Worm (Caenorhabditis elegans): ENCODE data around the gene nlp-55.
A peak's percentile ranks its signal among the peaks of the same experiment; 100 is the strongest.

The nlp-55 gene

DNA sequence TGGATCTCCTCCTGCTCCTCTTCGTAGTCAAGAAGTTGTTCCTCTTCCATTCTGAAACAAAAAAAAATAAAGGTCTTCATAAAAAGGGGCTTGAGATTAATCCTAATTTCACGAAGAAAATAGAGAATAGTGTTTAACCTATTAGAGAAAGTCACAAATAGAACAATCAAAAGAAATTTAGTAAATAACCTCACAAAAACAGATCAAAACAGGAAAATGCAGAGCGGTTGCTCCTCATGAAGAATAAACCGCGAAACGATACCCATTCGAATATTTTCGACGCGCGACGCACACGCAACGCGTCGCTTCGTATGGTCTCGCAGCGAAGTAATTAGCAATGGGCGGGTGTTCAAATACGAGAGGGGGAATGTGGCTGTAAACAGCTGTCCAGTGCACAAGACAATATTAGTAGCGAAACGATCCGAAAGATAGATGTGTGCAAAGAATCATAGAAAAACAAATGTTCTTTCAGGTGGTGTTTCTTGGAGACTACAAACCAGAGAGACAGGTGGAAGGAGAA, 33.7 kb upstream of the nlp-55 start, which contains the start of gene hel-1 (continued):
- TF ChIP-seq pqm-1 (tag; optimal IDR thresholded peaks at IDR 0.05) (no peak), mab-9 (GFP tag; IDR thresholded peaks at IDR 0.05) (peak; percentile 39; the same call in 1 of the 2 replicates), sox-4 (tag; optimal IDR thresholded peaks at IDR 0.05) (no peak), fkh-4 (tag; optimal IDR thresholded peaks at IDR 0.05; ENCODE audit: borderline replicate concordance) (peak; percentile 18), lir-3 (tag; optimal IDR thresholded peaks at IDR 0.05; ENCODE audit: poor library complexity) (peak; percentile 37), unc-130 (tag; optimal IDR thresholded peaks at IDR 0.05) (peak; percentile 65), ceh-82 (tag; optimal IDR thresholded peaks at IDR 0.05) (peak; percentile 24 to 88 (median 69)), ztf-11 (tag; optimal IDR thresholded peaks at IDR 0.05) (peak in 1 of 2 experiments; percentile 47), tbx-2 (tag; optimal IDR thresholded peaks at IDR 0.05) (peak; percentile 76), ceh-8 (GFP tag; optimal IDR thresholded peaks at IDR 0.05) (peak; percentile 40), lin-14 (GFP tag; optimal IDR thresholded peaks at IDR 0.05) (peak; percentile 87), dsc-1 (tag; optimal IDR thresholded peaks at IDR 0.05) (peak; percentile 74), fkh-8 (tag; optimal IDR thresholded peaks at IDR 0.05) (peak; percentile 74), efl-3 (GFP tag; optimal IDR thresholded peaks at IDR 0.05) (no peak)

DNA sequence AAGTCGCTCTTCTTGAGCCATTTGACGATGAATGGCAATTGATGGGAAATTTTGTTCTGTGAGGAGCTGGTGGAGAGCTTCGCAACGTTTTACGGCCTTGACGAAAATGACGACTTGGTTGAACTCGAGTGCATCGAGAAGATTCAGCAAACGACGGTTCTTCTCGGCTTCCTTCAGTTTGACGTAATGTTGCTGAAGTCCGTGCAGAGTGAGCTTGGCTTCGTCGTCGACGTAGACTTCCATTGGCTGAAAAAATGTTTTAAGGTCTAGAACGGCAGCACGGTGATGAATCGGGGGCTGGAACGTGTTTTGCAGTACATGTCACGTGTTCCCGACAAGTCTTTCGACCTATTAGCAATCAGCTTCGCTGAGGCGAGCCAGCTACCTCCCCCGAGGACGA, 32.3 kb upstream of the nlp-55 start:
- no peak for TF ChIP-seq egl-27 (tag; optimal IDR thresholded peaks at IDR 0.05)
- TF ChIP-seq nhr-77 (tag; optimal IDR thresholded peaks at IDR 0.05), result no peak
- TF ChIP-seq ztf-11 (tag; optimal IDR thresholded peaks at IDR 0.05), result no peak

DNA sequence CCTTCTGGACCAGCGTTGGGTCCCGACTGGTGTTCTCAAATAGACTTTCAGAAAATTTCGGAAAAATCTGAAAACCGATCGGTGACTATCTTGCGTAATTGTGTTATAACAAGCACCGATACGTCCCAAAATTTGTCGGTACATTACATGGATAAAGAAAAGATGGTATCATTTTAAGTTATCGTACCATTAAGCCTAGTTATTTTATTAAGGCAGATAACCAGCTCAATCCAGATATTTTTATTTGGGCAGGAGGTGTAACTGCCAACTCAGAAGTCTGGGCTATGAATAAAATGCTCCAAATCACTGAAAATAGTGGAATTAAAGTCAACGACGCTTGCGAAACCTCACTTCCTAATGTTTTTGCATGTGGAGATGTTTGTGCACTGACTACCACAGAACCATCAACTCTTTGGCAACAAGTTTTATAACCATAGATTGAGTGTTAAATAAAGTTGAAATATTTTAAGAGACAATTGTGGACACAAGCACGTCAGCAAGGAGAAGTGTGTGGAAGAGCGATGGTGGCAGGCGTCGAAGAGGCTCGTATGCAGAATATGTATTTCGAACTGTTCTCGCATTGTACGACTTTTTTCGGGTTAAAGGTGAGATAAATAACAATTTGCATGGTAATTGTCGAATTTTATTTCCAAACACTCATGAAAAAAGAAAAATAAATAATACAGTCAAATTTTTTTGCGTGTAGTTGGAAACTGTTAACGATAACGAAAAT, 31.2 kb upstream of the nlp-55 start:
- no peak for TF ChIP-seq ets-5 (GFP tag; IDR thresholded peaks at IDR 0.05)
- peak; percentile 5 for TF ChIP-seq nhr-47 (tag; optimal IDR thresholded peaks at IDR 0.05)

DNA sequence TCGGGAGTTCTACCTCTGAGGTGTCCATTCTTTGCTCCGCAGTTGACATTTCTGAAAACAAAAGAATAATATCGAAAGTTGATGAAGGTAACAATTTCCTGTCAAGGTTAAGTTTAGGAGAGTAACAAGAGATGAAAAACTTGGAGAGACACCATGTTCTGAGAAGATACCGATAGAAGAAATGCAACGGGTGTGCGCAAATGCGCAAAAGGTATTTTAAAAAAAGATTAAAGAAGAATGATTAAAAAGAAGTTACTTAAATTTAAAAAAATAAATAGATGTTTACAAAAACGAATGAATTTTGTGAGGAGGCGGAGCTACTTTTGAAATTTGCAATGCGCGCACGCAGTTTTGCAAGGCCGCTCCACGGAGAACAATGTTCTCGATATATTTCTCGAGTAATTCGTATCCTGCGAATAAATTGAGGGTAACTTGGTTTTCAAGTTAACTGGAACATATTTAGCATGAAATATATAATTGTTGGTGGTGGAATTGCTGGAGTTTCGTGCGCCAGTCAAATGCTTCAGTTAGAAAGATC, 29.9 kb upstream of the nlp-55 start, which contains the start of the genes ran-3 and C26D10.3:
TSS of gene ran-3 (minus strand) at position 51 of the 538 bp plus-strand sequence.
TSS of gene C26D10.3 (plus strand) at position 385 of the 538 bp plus-strand sequence.
- TF ChIP-seq pqm-1 (tag; optimal IDR thresholded peaks at IDR 0.05), result no peak
- no peak for TF ChIP-seq pax-3 (tag; optimal IDR thresholded peaks at IDR 0.05)
- TF ChIP-seq lin-35 (GFP tag; optimal IDR thresholded peaks at IDR 0.05), result peak; percentile 59 to 61
- TF ChIP-seq fos-1 (tag; optimal IDR thresholded peaks at IDR 0.05), result no peak
- TF ChIP-seq nhr-19 (GFP tag; conservative IDR thresholded peaks at IDR 0.05), result peak; percentile 56
- TF ChIP-seq lin-39 (tag; optimal IDR thresholded peaks at IDR 0.05), result peak; percentile 11
- TF ChIP-seq ets-5 (GFP tag; IDR thresholded peaks at IDR 0.05), result no peak
- no peak for TF ChIP-seq efl-3 (GFP tag; optimal IDR thresholded peaks at IDR 0.05)
- TF ChIP-seq hlh-4 (tag; optimal IDR thresholded peaks at IDR 0.05), result no peak
- TF ChIP-seq zag-1 (tag; optimal IDR thresholded peaks at IDR 0.05), result no peak
- TF ChIP-seq nhr-47 (tag; optimal IDR thresholded peaks at IDR 0.05), result peak; percentile 57
- no peak for TF ChIP-seq nhr-28 (tag; optimal IDR thresholded peaks at IDR 0.05)
- no peak for TF ChIP-seq grh-1 (GFP tag; IDR thresholded peaks at IDR 0.05)
- TF ChIP-seq nhr-71 (tag; optimal IDR thresholded peaks at IDR 0.05), result peak; percentile 67
- TF ChIP-seq swsn-7 (tag; optimal IDR thresholded peaks at IDR 0.05), result peak; percentile 53
- no peak for TF ChIP-seq Y116A8C.19 (tag; optimal IDR thresholded peaks at IDR 0.05; ENCODE audit: borderline replicate concordance)
- no peak for TF ChIP-seq elt-2 (tag; optimal IDR thresholded peaks at IDR 0.05)
- TF ChIP-seq skn-1 (tag; optimal IDR thresholded peaks at IDR 0.05), result peak; percentile 48
- TF ChIP-seq ceh-63 (GFP tag; optimal IDR thresholded peaks at IDR 0.05), result no peak
- TF ChIP-seq jun-1 (tag; optimal IDR thresholded peaks at IDR 0.05), result no peak
- no peak for TF ChIP-seq egl-27 (tag; optimal IDR thresholded peaks at IDR 0.05)
- TF ChIP-seq aly-2 (tag; optimal IDR thresholded peaks at IDR 0.05), result no peak
- TF ChIP-seq mdl-1 (tag; optimal IDR thresholded peaks at IDR 0.05), result no peak
- TF ChIP-seq fkh-10 (GFP tag; optimal IDR thresholded peaks at IDR 0.05), result no peak
- TF ChIP-seq ceh-88 (GFP tag; IDR thresholded peaks at IDR 0.05), result no peak
- TF ChIP-seq efl-1 (optimal IDR thresholded peaks at IDR 0.05), result peak; percentile 34 to 70
- peak; percentile 56 to 94 for TF ChIP-seq efl-1 (GFP tag; optimal IDR thresholded peaks at IDR 0.05 in 1 of 2)
- no peak for TF ChIP-seq unc-62 (GFP tag; optimal IDR thresholded peaks at IDR 0.05)
- TF ChIP-seq F16B12.6 (tag; optimal IDR thresholded peaks at IDR 0.05), result no peak
- TF ChIP-seq mab-9 (GFP tag; IDR thresholded peaks at IDR 0.05), result no peak
- peak; percentile 3 for TF ChIP-seq nhr-90 (tag; optimal IDR thresholded peaks at IDR 0.05; ENCODE audit: poor library complexity)
- TF ChIP-seq nhr-85 (tag), result peak; percentile 45
